Worm (Caenorhabditis elegans) whole organism, midembryonic: ENCODE data around the gene syd-9.

Source experiments
- T22C8.4 ChIP-seq: fragments of 200-800 bp; sonication (Bioruptor generic); IDR thresholded peaks from 2 replicates; pipeline ENCODE4 v1.3.6; 2022; ENCODE audit warnings: missing genetic modification characterization, missing compliant biosample characterization
- cog-1 ChIP-seq: sonication (generic microtip); optimal IDR thresholded peaks from 2 replicates; lab custom pipeline; 2016; ENCODE audit warnings: missing genetic modification characterization, missing compliant biosample characterization
- flt-1 ChIP-seq: fragments of 200-800 bp; sonication (Bioruptor generic); IDR thresholded peaks from 2 replicates; pipeline ENCODE4 v1.3.6; 2022; ENCODE audit warnings: missing genetic modification characterization, missing compliant biosample characterization
- med-1 ChIP-seq: sonication (generic microtip); optimal IDR thresholded peaks from 2 replicates; lab custom pipeline; 2017; ENCODE audit warnings: missing genetic modification characterization, mild to moderate bottlenecking, missing compliant biosample characterization, antibody characterized with exemption, missing genetic modification reagents; ENCODE audit not compliant: insufficient read depth
- ztf-23 ChIP-seq: fragments of 200-800 bp; sonication (Bioruptor generic); IDR thresholded peaks from 2 replicates; pipeline ENCODE4 v1.3.6; 2022; ENCODE audit warnings: missing genetic modification reagents, missing genetic modification characterization, missing compliant biosample characterization

ce11 chrX:7200475-7200874 is 17.4 kb upstream of the syd-9 start:
- TF ChIP-seq T22C8.4 (GFP tag; lab: Robert Waterston, UW) (no peak), med-1 (no peak), cog-1 (tag; lab: Kevin White, UChicago) (no peak), ztf-23 (no peak), flt-1 (GFP tag; lab: Robert Waterston, UW) (no peak)
